Fruit fly (Drosophila melanogaster) whole organism, pupa: Measurements from ENCODE around the gene Tdh.

Experiments used
- CG10348 ChIP-seq: fragments of 200-800 bp; sonication (Bioruptor generic); IDR thresholded peaks from 2 replicates; pipeline ENCODE4 v1.3.6; 2022; ENCODE audit warnings: missing biosample characterization, missing genetic modification characterization
- CG12605 ChIP-seq: fragments of 200-800 bp; sonication (Bioruptor generic); IDR thresholded peaks from 2 replicates; pipeline ENCODE4 v1.3.6; 2022; ENCODE audit warnings: missing biosample characterization, missing genetic modification characterization
- CG13204 ChIP-seq: fragments of 200-800 bp; sonication (Bioruptor generic); optimal IDR thresholded peaks from 2 replicates; lab custom pipeline; 2018; ENCODE audit warnings: missing biosample characterization, mild to moderate bottlenecking, missing genetic modification characterization, moderate library complexity
- CG14655 ChIP-seq: fragments of 200-800 bp; sonication (Bioruptor generic); optimal IDR thresholded peaks from 3 replicates; lab custom pipeline; 2017; ENCODE audit warnings: mild to moderate bottlenecking, missing biosample characterization, missing genetic modification reagents, missing genetic modification characterization
- CG15710 ChIP-seq: fragments of 200-800 bp; sonication (Bioruptor generic); optimal IDR thresholded peaks from 2 replicates; lab custom pipeline; 2018; ENCODE audit warnings: missing biosample characterization, mild to moderate bottlenecking, missing genetic modification characterization, moderate library complexity
- CG17806 ChIP-seq: fragments of 200-800 bp; sonication (Bioruptor generic); optimal IDR thresholded peaks from 2 replicates; lab custom pipeline; 2018; ENCODE audit warnings: missing biosample characterization, mild to moderate bottlenecking, missing genetic modification characterization, moderate library complexity
- CG32121 ChIP-seq: fragments of 200-800 bp; sonication (Bioruptor generic); IDR thresholded peaks from 2 replicates; pipeline ENCODE4 v1.3.6; 2022; ENCODE audit warnings: missing biosample characterization, missing genetic modification characterization
- CG34367 ChIP-seq: fragments of 200-800 bp; sonication (Bioruptor generic); optimal IDR thresholded peaks from 2 replicates; lab custom pipeline; 2018; ENCODE audit warnings: missing biosample characterization, mild to moderate bottlenecking, missing genetic modification characterization
- CG4496 ChIP-seq: fragments of 200-800 bp; sonication (Bioruptor generic); IDR thresholded peaks from 3 replicates; pipeline ENCODE4 v1.3.6; 2022; ENCODE audit warnings: missing biosample characterization, missing genetic modification characterization
- CG8159 ChIP-seq: fragments of 200-800 bp; sonication (Bioruptor generic); optimal IDR thresholded peaks from 3 replicates; lab custom pipeline; 2018; ENCODE audit warnings: missing biosample characterization, mild to moderate bottlenecking, missing genetic modification characterization, moderate library complexity
- CG8301 ChIP-seq: fragments of 200-800 bp; sonication (Bioruptor generic); optimal IDR thresholded peaks from 2 replicates; lab custom pipeline; 2018; ENCODE audit warnings: missing biosample characterization, mild to moderate bottlenecking, missing genetic modification characterization
- CG9948 ChIP-seq: fragments of 200-800 bp; sonication (Bioruptor generic); optimal IDR thresholded peaks from 2 replicates; lab custom pipeline; 2018; ENCODE audit warnings: missing biosample characterization, mild to moderate bottlenecking, missing genetic modification characterization, moderate library complexity
- D1 ChIP-seq: fragments of 200-800 bp; sonication (Bioruptor generic); optimal IDR thresholded peaks from 2 replicates; lab custom pipeline; 2018; ENCODE audit warnings: missing biosample characterization, mild to moderate bottlenecking, missing genetic modification characterization, moderate library complexity
- EcR ChIP-seq: fragments of 200-800 bp; sonication (Bioruptor generic); optimal IDR thresholded peaks from 3 replicates; lab custom pipeline; 2019; ENCODE audit warnings: missing biosample characterization, missing genetic modification characterization, mild to moderate bottlenecking, moderate library complexity, missing genetic modification reagents
- Ets98B ChIP-seq: fragments of 200-800 bp; sonication (Bioruptor generic); IDR thresholded peaks from 2 replicates; pipeline ENCODE4 v1.3.6; 2022; ENCODE audit warnings: missing biosample characterization, missing genetic modification characterization
- Pif1A ChIP-seq: fragments of 200-800 bp; sonication (Bioruptor generic); optimal IDR thresholded peaks from 3 replicates; lab custom pipeline; 2016; ENCODE audit warnings: missing biosample characterization, missing genetic modification characterization
- Pif1B ChIP-seq: fragments of 200-800 bp; sonication (Bioruptor generic); optimal IDR thresholded peaks from 3 replicates; lab custom pipeline; 2016; ENCODE audit warnings: missing biosample characterization, missing genetic modification characterization
- Snoo ChIP-seq: fragments of 200-800 bp; sonication (Bioruptor generic); optimal IDR thresholded peaks from 3 replicates; lab custom pipeline; 2017; ENCODE audit warnings: missing biosample characterization, mild to moderate bottlenecking, missing genetic modification characterization, inconsistent platforms
- fd96Ca ChIP-seq: fragments of 200-800 bp; sonication (Bioruptor generic); IDR thresholded peaks from 3 replicates; pipeline ENCODE4 v1.3.6; 2022; ENCODE audit warnings: missing biosample characterization, missing genetic modification characterization
- gl ChIP-seq: fragments of 200-800 bp; sonication (Bioruptor generic); optimal IDR thresholded peaks from 2 replicates; lab custom pipeline; 2018; ENCODE audit warnings: missing biosample characterization, mild to moderate bottlenecking, missing genetic modification characterization
- rn ChIP-seq: fragments of 200-800 bp; sonication (Bioruptor generic); IDR thresholded peaks from 2 replicates; pipeline ENCODE4 v1.3.6; 2022; ENCODE audit warnings: missing biosample characterization, missing genetic modification characterization

Tdh gene

dm6 chr3L:20436069-20436468 lies 30.7 kb upstream of the Tdh start, which contains the start of the genes mRpL15 and CtIP:
mRpL15 (minus strand) TSS chr3L:20436209.
CtIP (plus strand) TSS chr3L:20436250.
- no peak for TF ChIP-seq CG15710 (tag; lab: Kevin White, UChicago)
- no peak for TF ChIP-seq Snoo (tag; lab: Kevin White, UChicago)
- no peak for TF ChIP-seq CG9948 (tag; lab: Kevin White, UChicago)
- no peak for TF ChIP-seq Pif1B

- TF ChIP-seq CG14655 (no peak), CG8301 (no peak), CG9948 (tag; lab: Kevin White, UChicago) (no peak), rn (GFP tag; lab: Robert Waterston, UW) (no peak), CG17806 (tag; lab: Kevin White, UChicago) (no peak)
Observed at dm6 chr3L:20439772-20440171, 27.0 kb upstream of the Tdh start, which contains the start of gene Hpd. Hpd (minus strand) TSS chr3L:20439872.

dm6 chr3L:20440902-20441429 lies 25.8 kb upstream of the Tdh start:
- TF ChIP-seq CG17806 (tag; lab: Kevin White, UChicago) (no peak), gl (tag; lab: Kevin White, UChicago) (no peak), CG34367 (no peak), fd96Ca (no peak)
- TF ChIP-seq, all 21 proteins: peak for 0

- TF ChIP-seq CG15710 (tag; lab: Kevin White, UChicago) (peak; percentile 84), CG9948 (tag; lab: Kevin White, UChicago) (peak; percentile 84), gl (tag; lab: Kevin White, UChicago) (peak; percentile 50), CG8159 (tag; lab: Kevin White, UChicago) (peak; percentile 92), CG34367 (peak; percentile 73), EcR (GFP tag; lab: Kevin White, UChicago) (no peak), CG17806 (tag; lab: Kevin White, UChicago) (peak; percentile 80), Pif1B (no peak), Snoo (tag; lab: Kevin White, UChicago) (peak; percentile 79), CG32121 (GFP tag; lab: Robert Waterston, UW) (peak; percentile 26; the same call in 1 of the 2 replicates)
- TF ChIP-seq, all 21 proteins: peak for 8
Observed at dm6 chr3L:20441632-20442469, 24.9 kb upstream of the Tdh start, which contains the start of gene CG5910. CG5910 (plus strand) TSS chr3L:20442419.

- TF ChIP-seq D1 (tag; lab: Kevin White, UChicago) = no peak
- TF ChIP-seq CG17806 (tag; lab: Kevin White, UChicago) = no peak
- no peak for TF ChIP-seq CG13204 (GFP tag; lab: Kevin White, UChicago)
- TF ChIP-seq CG32121 (GFP tag; lab: Robert Waterston, UW) = no peak
- no peak for TF ChIP-seq CG8301
- TF ChIP-seq CG15710 (tag; lab: Kevin White, UChicago) = no peak
- no peak for TF ChIP-seq gl (tag; lab: Kevin White, UChicago)
- no peak for TF ChIP-seq fd96Ca
- no peak for TF ChIP-seq CG12605 (GFP tag; lab: Robert Waterston, UW)
- no peak for TF ChIP-seq CG8159 (tag; lab: Kevin White, UChicago)
- no peak for TF ChIP-seq Pif1A (GFP tag; lab: Kevin White, UChicago)
- TF ChIP-seq Snoo (tag; lab: Kevin White, UChicago) = no peak
- TF ChIP-seq CG14655 = no peak
- no peak for TF ChIP-seq CG10348
- no peak for TF ChIP-seq CG9948 (tag; lab: Kevin White, UChicago)
- no peak for TF ChIP-seq CG4496
- no peak for TF ChIP-seq CG34367
Observed at dm6 chr3L:20442674-20443313, 23.9 kb upstream of the Tdh start.

- TF ChIP-seq CG12605 (GFP tag; lab: Robert Waterston, UW) (peak; percentile 91), rn (GFP tag; lab: Robert Waterston, UW) (peak; percentile 80), CG17806 (tag; lab: Kevin White, UChicago) (peak; percentile 88), fd96Ca (peak; percentile 86), CG8301 (peak; percentile 85), CG15710 (tag; lab: Kevin White, UChicago) (peak; percentile 80), CG10348 (no peak), CG13204 (GFP tag; lab: Kevin White, UChicago) (no peak), CG4496 (peak; percentile 95), CG8159 (tag; lab: Kevin White, UChicago) (peak; percentile 86), gl (tag; lab: Kevin White, UChicago) (peak; percentile 76), Snoo (tag; lab: Kevin White, UChicago) (peak; percentile 91), CG9948 (tag; lab: Kevin White, UChicago) (peak; percentile 85), Pif1B (peak; percentile 92), CG14655 (peak; percentile 86), EcR (GFP tag; lab: Kevin White, UChicago) (no peak), Pif1A (GFP tag; lab: Kevin White, UChicago) (peak; percentile 88), Ets98B (GFP tag; lab: Robert Waterston, UW) (peak; percentile 91), CG34367 (peak; percentile 83), D1 (tag; lab: Kevin White, UChicago) (peak; percentile 65), CG32121 (GFP tag; lab: Robert Waterston, UW) (peak; percentile 85)
Observed at dm6 chr3L:20444815-20445519, 21.8 kb upstream of the Tdh start.
